Worm (Caenorhabditis elegans): ENCODE measurements around the gene W08A12.3.
A peak's percentile ranks its signal among the peaks of the same experiment; 100 is the strongest.

- TF ChIP-seq nhr-76 (tag; optimal IDR thresholded peaks at IDR 0.05) (no peak), daf-12 (tag; optimal IDR thresholded peaks at IDR 0.05) (no peak), snpc-4 (tag; optimal IDR thresholded peaks at IDR 0.05) (no peak), nhr-10 (tag; optimal IDR thresholded peaks at IDR 0.05) (no peak), daf-8 (GFP tag; IDR thresholded peaks at IDR 0.05) (no peak), ceh-28 (tag; optimal IDR thresholded peaks at IDR 0.05) (no peak), lin-29 (GFP tag; IDR thresholded peaks at IDR 0.05) (no peak), ZK337.2 (GFP tag; IDR thresholded peaks at IDR 0.05) (no peak), aly-2 (tag; optimal IDR thresholded peaks at IDR 0.05) (no peak), F49E8.2 (tag; optimal IDR thresholded peaks at IDR 0.05; ENCODE audit: borderline replicate concordance) (no peak), ama-1 (optimal IDR thresholded peaks at IDR 0.05) (no peak), ztf-11 (tag; optimal IDR thresholded peaks at IDR 0.05) (no peak), hlh-30 (tag; optimal IDR thresholded peaks at IDR 0.05; ENCODE audit: insufficient read depth) (peak; percentile 52)
Measured at ce11 chrV:3697071-3697470, 14.4 kb downstream of the W08A12.3 start.
